Worm (Caenorhabditis elegans): ENCODE results near the gene srsx-24.

DNA sequence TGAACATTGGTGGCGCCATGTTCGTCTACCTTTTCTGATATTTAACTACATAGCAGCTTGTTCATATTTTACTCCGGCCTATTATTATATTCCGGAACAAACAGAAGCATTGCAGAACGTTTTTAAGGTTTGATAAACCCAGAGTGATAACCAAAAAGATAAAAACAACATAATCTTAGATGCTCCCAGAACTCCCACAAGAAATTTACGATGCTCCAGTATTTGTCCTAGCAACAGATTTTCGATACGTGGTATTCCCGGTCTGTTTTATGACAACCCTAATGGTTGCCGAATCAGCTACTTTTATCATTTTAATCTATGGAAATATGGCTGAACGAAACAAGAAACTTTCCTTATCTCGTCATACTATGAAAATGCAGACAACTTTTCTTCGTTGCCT is 25.7 kb downstream of the srsx-24 start:
- TF ChIP-seq unc-62 (GFP tag; optimal IDR thresholded peaks at IDR 0.05) (no peak), nhr-28 (tag; optimal IDR thresholded peaks at IDR 0.05) (no peak), snpc-4 (tag; optimal IDR thresholded peaks at IDR 0.05) (no peak), nhr-12 (tag; optimal IDR thresholded peaks at IDR 0.05) (no peak), nhr-237 (tag; optimal IDR thresholded peaks at IDR 0.05) (no peak), elt-3 (tag; optimal IDR thresholded peaks at IDR 0.05) (no peak), unc-39 (tag; optimal IDR thresholded peaks at IDR 0.05) (no peak), ceh-83 (GFP tag; optimal IDR thresholded peaks at IDR 0.05) (no peak), ztf-11 (tag; optimal IDR thresholded peaks at IDR 0.05) (no peak), elt-1 (tag; optimal IDR thresholded peaks at IDR 0.05; ENCODE audit: borderline replicate concordance, insufficient read depth) (no peak), sem-2 (GFP tag; optimal IDR thresholded peaks at IDR 0.05) (no peak), nhr-76 (tag; optimal IDR thresholded peaks at IDR 0.05) (no peak), mab-5 (tag; optimal IDR thresholded peaks at IDR 0.05) (no peak), lin-13 (tag; optimal IDR thresholded peaks at IDR 0.05) (no peak)
